Worm (Caenorhabditis elegans) whole organism, L4/young adult: Measurements from ENCODE around the gene bath-1.

Experiments
- W03F9.2 ChIP-seq: fragments of 150-350 bp; optimal IDR thresholded peaks from 2 replicates; lab custom pipeline; 2014; ENCODE audit warnings: missing biosample characterization, missing genetic modification characterization
- him-1 ChIP-seq: sonication (generic microtip); optimal IDR thresholded peaks from 2 replicates; lab custom pipeline; 2016; ENCODE audit warnings: missing genotype, missing genetic modification reagents, missing genetic modification characterization, missing compliant biosample characterization

- no peak for TF ChIP-seq him-1
- TF ChIP-seq W03F9.2 (tag; lab: Kevin White, UChicago), result no peak
Measured at ce11 chrII:2045505-2045904, 16.9 kb upstream of the bath-1 start, which contains the start of gene bath-24.
